Fruit fly (Drosophila melanogaster) whole organism, pupa: ENCODE data around the gene Krn.

ENCODE experiments used
- CG10348 ChIP-seq: fragments of 200-800 bp; sonication (Bioruptor generic); IDR thresholded peaks from 2 replicates; pipeline ENCODE4 v1.3.6; 2022; ENCODE audit warnings: missing biosample characterization, missing genetic modification characterization
- CG8159 ChIP-seq: fragments of 200-800 bp; sonication (Bioruptor generic); optimal IDR thresholded peaks from 3 replicates; lab custom pipeline; 2018; ENCODE audit warnings: missing biosample characterization, mild to moderate bottlenecking, missing genetic modification characterization, moderate library complexity
- EcR ChIP-seq: fragments of 200-800 bp; sonication (Bioruptor generic); optimal IDR thresholded peaks from 3 replicates; lab custom pipeline; 2019; ENCODE audit warnings: missing biosample characterization, missing genetic modification characterization, mild to moderate bottlenecking, moderate library complexity, missing genetic modification reagents
- Pif1A ChIP-seq: fragments of 200-800 bp; sonication (Bioruptor generic); optimal IDR thresholded peaks from 3 replicates; lab custom pipeline; 2016; ENCODE audit warnings: missing biosample characterization, missing genetic modification characterization
- fd96Ca ChIP-seq: fragments of 200-800 bp; sonication (Bioruptor generic); IDR thresholded peaks from 3 replicates; pipeline ENCODE4 v1.3.6; 2022; ENCODE audit warnings: missing biosample characterization, missing genetic modification characterization

dm6 chr3L:17655837-17656308 is 1.8 kb upstream of the Krn start:
- TF ChIP-seq CG10348 (no peak), fd96Ca (GFP tag; lab: Robert Waterston, UW) (no peak), CG8159 (no peak), EcR (GFP tag; lab: Kevin White, UChicago) (no peak), Pif1A (GFP tag; lab: Kevin White, UChicago) (no peak)
